Worm (Caenorhabditis elegans) whole organism, young adult: ENCODE results near the gene T13F3.6.

Source experiments
- aptf-3 ChIP-seq: fragments of 200-800 bp; sonication (Bioruptor generic); IDR thresholded peaks from 2 replicates; pipeline ENCODE4 v1.3.6; 2022; ENCODE audit warnings: missing genetic modification characterization, missing compliant biosample characterization
- atf-7 ChIP-seq: sonication (generic microtip); optimal IDR thresholded peaks from 2 replicates; lab custom pipeline; 2017; ENCODE audit warnings: mild to moderate bottlenecking, missing genetic modification characterization, missing compliant biosample characterization
- attf-3 ChIP-seq: fragments of 200-800 bp; sonication (Bioruptor generic); conservative IDR thresholded peaks from 2 replicates; pipeline ENCODE4 v1.3.6; 2022; ENCODE audit warnings: missing genetic modification reagents, missing genetic modification characterization, missing compliant biosample characterization
- efl-1 ChIP-seq: fragments of 150-350 bp; optimal IDR thresholded peaks from 2 replicates; lab custom pipeline; 2014; ENCODE audit warnings: missing biosample characterization, missing genetic modification reagents, missing genetic modification characterization
- fkh-3 ChIP-seq: sonication (generic microtip); optimal IDR thresholded peaks from 2 replicates; lab custom pipeline; 2016; ENCODE audit warnings: mild to moderate bottlenecking, missing genetic modification characterization, missing compliant biosample characterization
- madf-3 ChIP-seq: fragments of 200-800 bp; sonication (Bioruptor generic); IDR thresholded peaks from 2 replicates; pipeline ENCODE4 v1.3.6; 2022; ENCODE audit warnings: missing genetic modification reagents, missing genetic modification characterization, missing compliant biosample characterization
- pha-4 ChIP-seq: fragments of 150-350 bp; sonication (generic microtip); optimal IDR thresholded peaks from 2 replicates; lab custom pipeline; 2014; ENCODE audit warnings: missing biosample characterization, missing genetic modification reagents, missing genetic modification characterization

- TF ChIP-seq madf-3 (no peak), fkh-3 (tag; lab: Kevin White, UChicago) (no peak), pha-4 (no peak), aptf-3 (GFP tag; lab: Robert Waterston, UW) (no peak), atf-7 (tag; lab: Kevin White, UChicago) (no peak), efl-1 (no peak), attf-3 (no peak)
Observed at ce11 chrV:16269556-16269955, 1.5 kb downstream of the T13F3.6 start, which contains the start of the genes fbxa-2 and T13F3.8.
